Worm (Caenorhabditis elegans): ENCODE measurements around the gene idpb-1.
A peak's percentile ranks its signal among the peaks of the same experiment; 100 is the strongest.

The idpb-1 gene

DNA sequence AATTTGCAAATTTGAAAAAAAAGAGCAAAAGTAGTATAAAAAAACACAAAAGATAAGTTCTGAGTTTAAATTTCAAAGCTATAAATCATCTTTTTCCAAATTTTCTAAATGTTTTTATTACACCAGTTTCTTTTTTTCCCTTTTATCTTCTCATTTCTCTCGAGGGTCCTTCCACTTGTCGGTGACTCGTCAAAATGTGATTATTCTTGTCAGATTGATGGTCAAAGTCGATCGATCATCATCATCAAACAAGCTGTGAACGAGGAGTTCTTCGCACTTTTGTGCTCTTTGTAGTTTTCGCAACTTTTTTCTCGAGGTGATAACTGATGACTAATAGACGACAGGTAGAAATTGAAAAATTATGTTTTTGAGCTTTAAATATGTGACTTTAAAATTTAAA, 18.8 kb downstream of the idpb-1 start:
- TF ChIP-seq ceh-20 (GFP tag; IDR thresholded peaks at IDR 0.05) (peak; percentile 90; the same call in 1 of the 2 replicates), hmg-1.1 (GFP tag; IDR thresholded peaks at IDR 0.05) (no peak), rbr-2 (tag; optimal IDR thresholded peaks at IDR 0.05) (no peak), ceh-44 (GFP tag; IDR thresholded peaks at IDR 0.05) (no peak), pqm-1 (tag; optimal IDR thresholded peaks at IDR 0.05) (no peak), egl-43 (GFP tag; IDR thresholded peaks at IDR 0.05) (no peak), madf-5 (GFP tag; IDR thresholded peaks at IDR 0.05) (no peak)

- TF ChIP-seq daf-19 (GFP tag; conservative IDR thresholded peaks at IDR 0.05) (no peak), unc-62 (GFP tag; optimal IDR thresholded peaks at IDR 0.05 in 1 of 2) (peak in 1 of 2 experiments; percentile 22), unc-62 (tag; optimal IDR thresholded peaks at IDR 0.05) (no peak), mes-2 (tag; optimal IDR thresholded peaks at IDR 0.05; ENCODE audit: poor library complexity, severe bottlenecking) (no peak), ZK337.2 (GFP tag; IDR thresholded peaks at IDR 0.05) (no peak), php-3 (GFP tag; IDR thresholded peaks at IDR 0.05) (no peak), lin-13 (GFP tag; optimal IDR thresholded peaks at IDR 0.05) (no peak)
Observed at ce11 chrII:5130081-5130480, 28.3 kb downstream of the idpb-1 start, which contains the start of gene lgc-56. lgc-56 (plus strand) TSS chrII:5130381.

DNA sequence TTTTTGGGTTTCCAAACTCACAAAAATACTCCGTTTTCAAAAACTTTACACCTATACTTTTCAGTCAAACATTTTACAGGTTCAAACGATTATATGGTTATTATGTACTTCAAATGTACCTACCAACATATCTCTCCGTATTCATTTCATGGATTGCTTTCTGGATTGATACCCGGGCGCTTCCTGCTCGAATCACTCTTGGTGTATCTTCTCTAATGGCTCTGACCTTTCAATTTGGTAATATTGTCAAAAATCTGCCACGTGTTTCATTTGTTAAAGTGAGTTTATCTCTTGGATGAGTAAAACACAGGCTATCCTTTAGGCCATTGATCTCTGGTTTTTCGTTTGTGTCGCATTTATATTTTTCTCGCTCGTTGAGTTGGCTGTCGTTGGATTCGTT, 30.0 kb downstream of the idpb-1 start:
- TF ChIP-seq mes-2 (tag; optimal IDR thresholded peaks at IDR 0.05; ENCODE audit: poor library complexity, severe bottlenecking) (no peak), hif-1 (tag; optimal IDR thresholded peaks at IDR 0.05) (no peak), ZK546.5 (tag; optimal IDR thresholded peaks at IDR 0.05) (no peak), ctbp-1 (GFP tag; IDR thresholded peaks at IDR 0.05) (no peak), unc-62 (GFP tag; optimal IDR thresholded peaks at IDR 0.05 in 1 of 2) (peak in 1 of 2 experiments; percentile 90), unc-62 (tag; optimal IDR thresholded peaks at IDR 0.05) (no peak), spr-3 (GFP tag; optimal IDR thresholded peaks at IDR 0.05) (no peak), F37D6.2 (tag; optimal IDR thresholded peaks at IDR 0.05) (no peak), T20F7.1 (GFP tag; optimal IDR thresholded peaks at IDR 0.05) (no peak)

ce11 chrII:5136296-5136767, 34.5 kb downstream of the idpb-1 start, which contains the start of gene F58A6.2:
F58A6.2 (plus strand) TSS chrII:5136717.
- TF ChIP-seq aha-1 (tag) (peak; percentile 59), snpc-4 (tag; optimal IDR thresholded peaks at IDR 0.05) (no peak), unc-39 (tag; optimal IDR thresholded peaks at IDR 0.05) (no peak), nhr-111 (GFP tag; optimal IDR thresholded peaks at IDR 0.05) (no peak), ztf-7 (tag; optimal IDR thresholded peaks at IDR 0.05) (no peak), daf-16 (GFP tag; optimal IDR thresholded peaks at IDR 0.05) (no peak), daf-16 (tag; optimal IDR thresholded peaks at IDR 0.05) (no peak), daf-12 (tag; optimal IDR thresholded peaks at IDR 0.05) (no peak)

DNA sequence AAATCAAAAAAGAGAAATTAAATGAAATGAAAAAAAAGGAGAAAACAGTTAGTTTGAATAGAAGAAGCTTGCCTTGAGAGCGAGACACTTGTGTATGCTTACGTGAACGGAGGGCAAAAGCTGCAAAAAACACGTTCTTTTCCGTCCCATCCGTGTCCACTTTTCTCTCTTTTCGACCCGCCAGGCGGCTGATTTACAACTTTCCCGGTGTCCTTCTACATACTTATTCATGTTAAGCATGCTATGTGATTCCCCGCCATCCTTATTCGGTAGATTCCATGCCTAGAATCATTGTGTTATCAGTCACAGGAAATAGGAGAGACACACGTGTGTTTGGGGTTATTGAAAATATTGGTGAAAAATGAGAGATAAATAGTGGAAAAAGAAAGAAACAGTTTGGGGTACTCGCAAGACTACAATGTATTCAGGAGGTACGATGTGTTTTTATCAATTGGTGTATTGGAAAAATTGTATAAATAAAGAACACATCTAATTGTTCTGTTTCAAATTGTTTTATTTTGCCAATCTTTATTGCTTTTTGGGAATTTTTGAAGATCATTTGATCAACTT, 40.2 kb downstream of the idpb-1 start, which contains the start of gene nas-29:
Gene nas-29, minus strand, starts transcription at position 92 of the 570 bp plus-strand sequence.
- TF ChIP-seq mxl-3 (GFP tag; optimal IDR thresholded peaks at IDR 0.05) (peak; percentile 93), ceh-44 (GFP tag; IDR thresholded peaks at IDR 0.05) (no peak), pqm-1 (tag; optimal IDR thresholded peaks at IDR 0.05) (peak; percentile 81), daf-16 (GFP tag; optimal IDR thresholded peaks at IDR 0.05) (no peak), daf-16 (tag; optimal IDR thresholded peaks at IDR 0.05) (peak; percentile 82), lin-1 (GFP tag; IDR thresholded peaks at IDR 0.05) (0 out of 2 replicates have a peak, but pooled peaks have one; percentile 28), nhr-28 (tag; optimal IDR thresholded peaks at IDR 0.05) (peak; percentile 97), mdl-1 (tag; optimal IDR thresholded peaks at IDR 0.05) (peak in 1 of 2 experiments; percentile 89), nhr-77 (tag; optimal IDR thresholded peaks at IDR 0.05) (peak; percentile 76), dmd-9 (GFP tag; IDR thresholded peaks at IDR 0.05) (no peak), aha-1 (tag) (peak; percentile 95), hlh-30 (tag; optimal IDR thresholded peaks at IDR 0.05; ENCODE audit: insufficient read depth) (peak; percentile 49), madf-5 (GFP tag; IDR thresholded peaks at IDR 0.05) (no peak), egl-27 (tag; optimal IDR thresholded peaks at IDR 0.05) (no peak), nhr-48 (tag; optimal IDR thresholded peaks at IDR 0.05) (peak; percentile 42), dmd-6 (GFP tag; IDR thresholded peaks at IDR 0.05) (peak; percentile 64; the same call in 1 of the 2 replicates), dve-1 (tag; optimal IDR thresholded peaks at IDR 0.05; ENCODE audit: insufficient read depth) (peak; percentile 86)
